Fruit fly (Drosophila melanogaster): Measurements from ENCODE around the gene CG42717.

DNA sequence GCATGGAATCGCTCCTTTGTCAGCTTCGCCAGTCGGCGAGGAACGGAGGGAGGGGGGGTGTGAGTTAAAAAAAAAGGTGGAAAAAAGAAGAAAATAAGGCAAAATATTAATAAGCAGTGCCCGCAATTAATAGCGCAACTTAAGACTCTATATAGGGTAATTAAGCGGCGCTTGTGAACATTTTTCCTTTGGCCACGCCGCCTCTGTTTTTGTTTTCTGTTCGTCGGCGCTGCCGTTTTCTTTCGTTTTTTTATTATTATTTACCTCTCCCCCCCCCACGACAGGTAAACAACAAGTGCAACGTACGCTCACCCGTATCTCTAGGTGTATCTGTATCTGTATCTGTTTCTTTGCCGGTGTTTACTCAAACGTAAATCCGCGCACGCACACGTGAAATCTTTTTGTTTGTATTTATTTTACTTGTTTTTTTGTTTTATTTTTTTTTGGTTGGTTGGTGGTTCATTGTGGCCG is 5.8 kb downstream of the CG42717 start:
- TF ChIP-seq Dfd (GFP tag; optimal IDR thresholded peaks at IDR 0.05) (no peak), Jarid2 (GFP tag; optimal IDR thresholded peaks at IDR 0.05) (peak; percentile 46), CG30431 (GFP tag; optimal IDR thresholded peaks at IDR 0.05) (no peak)

Measured in whole organism, embryonic.